Worm (Caenorhabditis elegans) whole organism, L1 larva: Measurements from ENCODE around the gene str-188.

ENCODE experiments used
- C34B4.2 ChIP-seq: sonication (generic microtip); optimal IDR thresholded peaks from 2 replicates; lab custom pipeline; 2017; ENCODE audit warnings: mild to moderate bottlenecking, missing genetic modification characterization, missing compliant biosample characterization
- F16B12.6 ChIP-seq: fragments of 150-350 bp; optimal IDR thresholded peaks from 2 replicates; lab custom pipeline; 2014; ENCODE audit warnings: missing biosample characterization, missing genetic modification characterization
- aha-1 ChIP-seq: fragments of 150-350 bp; optimal IDR thresholded peaks from 2 replicates; lab custom pipeline; 2014; ENCODE audit warnings: missing biosample characterization, missing genetic modification characterization
- alr-1 ChIP-seq: fragments of 200-800 bp; sonication (Bioruptor generic); optimal IDR thresholded peaks from 2 replicates; lab custom pipeline; 2018; ENCODE audit warnings: borderline replicate concordance, mild to moderate bottlenecking, missing genetic modification characterization, missing compliant biosample characterization
- ama-1 ChIP-seq: fragments of 150-350 bp; optimal IDR thresholded peaks from 2 replicates; lab custom pipeline; 2014
- blmp-1 ChIP-seq: fragments of 150-350 bp; optimal IDR thresholded peaks from 2 replicates; lab custom pipeline; 2014; ENCODE audit warnings: missing biosample characterization, missing genetic modification characterization
- ceh-63 ChIP-seq: fragments of 200-800 bp; sonication (Bioruptor generic); optimal IDR thresholded peaks from 2 replicates; lab custom pipeline; 2018; ENCODE audit warnings: mild to moderate bottlenecking, missing genetic modification characterization, missing compliant biosample characterization
- ceh-90 ChIP-seq: sonication (generic microtip); optimal IDR thresholded peaks from 2 replicates; lab custom pipeline; 2016; ENCODE audit warnings: missing genetic modification characterization, missing compliant biosample characterization
- ces-1 ChIP-seq: fragments of 150-350 bp; optimal IDR thresholded peaks from 2 replicates; lab custom pipeline; 2014; ENCODE audit warnings: missing biosample characterization, missing genetic modification reagents, missing genetic modification characterization
- dpl-1 ChIP-seq, 3 experiments: fragments of 150-350 bp in 2 of 3; sonication (generic microtip) in 1 of 3; optimal IDR thresholded peaks; 2 replicates each; lab custom pipeline; 2014 to 2017; ENCODE audit warnings: missing biosample characterization in 3 of 3, missing genetic modification characterization in 3 of 3, missing genetic modification reagents in 3 of 3
- egl-13 ChIP-seq: sonication (generic microtip); optimal IDR thresholded peaks from 2 replicates; lab custom pipeline; 2016; ENCODE audit warnings: missing genotype, missing genetic modification reagents, missing genetic modification characterization, missing compliant biosample characterization
- elt-2 ChIP-seq: sonication (generic microtip); optimal IDR thresholded peaks from 2 replicates; lab custom pipeline; 2016; ENCODE audit warnings: missing genetic modification characterization, mild to moderate bottlenecking, inconsistent platforms, missing compliant biosample characterization, missing genetic modification reagents
- ets-5 ChIP-seq: fragments of 200-800 bp; sonication (Bioruptor generic); IDR thresholded peaks from 2 replicates; pipeline ENCODE4 v1.3.6; 2022; ENCODE audit warnings: missing genetic modification characterization, missing compliant biosample characterization
- fkh-10 ChIP-seq: sonication (generic microtip); optimal IDR thresholded peaks from 2 replicates; lab custom pipeline; 2017; ENCODE audit warnings: missing biosample characterization, missing genetic modification reagents, missing genetic modification characterization
- fkh-4 ChIP-seq: sonication (generic microtip); optimal IDR thresholded peaks from 2 replicates; lab custom pipeline; 2016; ENCODE audit warnings: missing compliant biosample characterization, missing genetic modification characterization, borderline replicate concordance
- fos-1 ChIP-seq: fragments of 150-350 bp; optimal IDR thresholded peaks from 2 replicates; lab custom pipeline; 2014; ENCODE audit warnings: missing biosample characterization, missing genetic modification characterization
- grh-1 ChIP-seq: fragments of 200-800 bp; sonication (Bioruptor generic); IDR thresholded peaks from 2 replicates; pipeline ENCODE4 v1.3.6; 2022; ENCODE audit warnings: missing genetic modification reagents, missing genetic modification characterization, missing compliant biosample characterization
- hlh-4 ChIP-seq: sonication (generic microtip); optimal IDR thresholded peaks from 2 replicates; lab custom pipeline; 2016; ENCODE audit warnings: mild to moderate bottlenecking, missing genetic modification characterization, missing compliant biosample characterization
- jun-1 ChIP-seq: fragments of 150-350 bp; optimal IDR thresholded peaks from 2 replicates; lab custom pipeline; 2014; ENCODE audit warnings: missing biosample characterization, missing genetic modification reagents, missing genetic modification characterization
- lin-15B ChIP-seq: fragments of 150-350 bp; sonication (generic microtip); optimal IDR thresholded peaks from 3 replicates; lab custom pipeline; 2014; ENCODE audit warnings: missing biosample characterization, missing genetic modification characterization
- lin-35 ChIP-seq, 2 experiments: fragments of 150-350 bp; optimal IDR thresholded peaks; 2 replicates each; lab custom pipeline; 2014; ENCODE audit warnings: missing biosample characterization in 2 of 2, missing genetic modification characterization in 2 of 2, missing genetic modification reagents in 2 of 2
- lir-3 ChIP-seq: sonication (generic microtip); optimal IDR thresholded peaks from 2 replicates; lab custom pipeline; 2016; ENCODE audit warnings: mild to moderate bottlenecking, missing genetic modification characterization, moderate library complexity, missing compliant biosample characterization; ENCODE audit not compliant: poor library complexity
- lsy-2 ChIP-seq, 2 experiments: fragments of 150-350 bp; optimal IDR thresholded peaks; 2 replicates each; lab custom pipeline; 2014; ENCODE audit warnings: missing biosample characterization in 2 of 2, missing genetic modification characterization in 2 of 2
- mdl-1 ChIP-seq, 2 experiments: fragments of 150-350 bp; optimal IDR thresholded peaks; 2 replicates each; lab custom pipeline; 2014 to 2017; ENCODE audit warnings: missing biosample characterization in 2 of 2, missing genetic modification characterization in 2 of 2, inconsistent platforms in 1 of 2
- mef-2 ChIP-seq: fragments of 150-350 bp; optimal IDR thresholded peaks from 2 replicates; lab custom pipeline; 2014; ENCODE audit warnings: missing biosample characterization, missing genetic modification characterization
- mep-1 ChIP-seq: fragments of 150-350 bp; optimal IDR thresholded peaks from 2 replicates; lab custom pipeline; 2014; ENCODE audit warnings: missing biosample characterization, missing genetic modification characterization
- nhr-12 ChIP-seq: sonication (generic microtip); optimal IDR thresholded peaks from 2 replicates; lab custom pipeline; 2017; ENCODE audit warnings: missing biosample characterization, missing genetic modification characterization
- nhr-19 ChIP-seq: fragments of 200-800 bp; sonication (Bioruptor generic); conservative IDR thresholded peaks from 2 replicates; pipeline ENCODE4 v1.3.6; 2022; ENCODE audit warnings: missing genetic modification characterization, missing compliant biosample characterization
- nhr-20 ChIP-seq: sonication (generic microtip); optimal IDR thresholded peaks from 2 replicates; lab custom pipeline; 2016; ENCODE audit warnings: mild to moderate bottlenecking, missing genetic modification characterization, missing compliant biosample characterization
- nhr-84 ChIP-seq: sonication (generic microtip); optimal IDR thresholded peaks from 2 replicates; lab custom pipeline; 2017; ENCODE audit warnings: missing biosample characterization, missing genetic modification characterization
- pqm-1 ChIP-seq: sonication (generic microtip); optimal IDR thresholded peaks from 3 replicates; lab custom pipeline; 2017; ENCODE audit warnings: missing biosample characterization, missing genetic modification characterization
- sptf-1 ChIP-seq: fragments of 150-350 bp; optimal IDR thresholded peaks from 2 replicates; lab custom pipeline; 2014; ENCODE audit warnings: missing biosample characterization, missing genetic modification characterization
- swsn-7 ChIP-seq: sonication (generic microtip); optimal IDR thresholded peaks from 2 replicates; lab custom pipeline; 2016; ENCODE audit warnings: missing genetic modification characterization, missing compliant biosample characterization
- tlp-1 ChIP-seq: fragments of 150-350 bp; optimal IDR thresholded peaks from 2 replicates; lab custom pipeline; 2014; ENCODE audit warnings: missing biosample characterization, missing genetic modification characterization
- unc-30 ChIP-seq: sonication (generic microtip); optimal IDR thresholded peaks from 2 replicates; lab custom pipeline; 2017; ENCODE audit warnings: missing biosample characterization, missing genetic modification characterization
- unc-86 ChIP-seq: sonication (generic microtip); optimal IDR thresholded peaks from 2 replicates; lab custom pipeline; 2016; ENCODE audit warnings: missing genetic modification characterization, missing compliant biosample characterization
- unc-98 ChIP-seq: fragments of 200-800 bp; sonication (Bioruptor generic); IDR thresholded peaks from 2 replicates; pipeline ENCODE4 v1.3.6; 2022; ENCODE audit warnings: missing genetic modification characterization, missing compliant biosample characterization
- zag-1 ChIP-seq: fragments of 150-350 bp; optimal IDR thresholded peaks from 2 replicates; lab custom pipeline; 2014; ENCODE audit warnings: missing biosample characterization, missing genetic modification characterization
- zip-4 ChIP-seq: fragments of 200-800 bp; sonication (Bioruptor generic); optimal IDR thresholded peaks from 2 replicates; lab custom pipeline; 2018; ENCODE audit warnings: mild to moderate bottlenecking, missing genetic modification characterization, moderate library complexity, missing compliant biosample characterization
- ztf-11 ChIP-seq, 2 experiments: sonication (generic microtip); optimal IDR thresholded peaks; 2 replicates each; lab custom pipeline; 2016 to 2017; ENCODE audit warnings: missing genetic modification characterization in 2 of 2, missing biosample characterization in 1 of 2, missing compliant biosample characterization in 1 of 2

The str-188 gene

DNA sequence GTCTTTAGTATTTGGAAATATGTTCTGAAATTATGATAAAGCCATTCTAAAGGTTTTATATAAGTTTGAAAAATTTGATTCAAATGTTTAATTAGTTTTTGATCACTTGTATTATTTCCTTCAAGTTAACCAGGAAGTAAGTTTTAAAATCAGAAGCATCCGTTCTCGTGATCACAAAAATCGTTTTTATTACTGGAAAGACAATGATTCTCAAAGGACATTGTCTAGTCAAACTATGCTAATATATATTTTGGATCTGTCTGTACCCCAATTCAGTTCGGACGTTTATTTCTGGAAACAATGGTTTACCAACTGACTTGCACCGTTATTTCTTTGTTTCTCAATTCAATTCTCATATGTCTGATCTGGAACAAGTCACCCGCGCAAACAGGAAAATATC is at the start of gene str-188:
Gene str-188, plus strand, starts transcription at position 301 of the 400 bp plus-strand sequence.
- TF ChIP-seq fos-1: no peak
- TF ChIP-seq lin-15B (tag; lab: Kevin White, UChicago): no peak

DNA sequence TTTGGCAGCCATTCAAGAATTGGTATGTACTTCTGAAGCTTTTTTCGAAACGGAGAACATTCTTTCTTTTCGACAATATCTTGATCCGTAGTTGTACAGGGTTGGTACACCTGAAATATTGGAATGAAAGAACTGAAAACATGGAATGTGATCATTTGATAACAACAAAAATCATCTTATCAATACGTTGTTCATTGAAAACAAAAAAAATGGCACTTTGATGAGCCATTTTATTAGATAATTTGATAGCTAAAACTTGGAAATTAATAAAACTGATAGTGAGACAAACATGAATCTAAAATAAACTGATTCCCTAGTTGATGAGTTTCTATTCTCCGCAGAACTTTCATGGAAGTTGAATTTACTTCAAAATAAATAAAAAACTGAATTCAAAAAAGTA is 44.0 kb upstream of the str-188 start:
- no peak for TF ChIP-seq ets-5
- TF ChIP-seq elt-2 (tag; lab: Kevin White, UChicago): peak; percentile 49

DNA sequence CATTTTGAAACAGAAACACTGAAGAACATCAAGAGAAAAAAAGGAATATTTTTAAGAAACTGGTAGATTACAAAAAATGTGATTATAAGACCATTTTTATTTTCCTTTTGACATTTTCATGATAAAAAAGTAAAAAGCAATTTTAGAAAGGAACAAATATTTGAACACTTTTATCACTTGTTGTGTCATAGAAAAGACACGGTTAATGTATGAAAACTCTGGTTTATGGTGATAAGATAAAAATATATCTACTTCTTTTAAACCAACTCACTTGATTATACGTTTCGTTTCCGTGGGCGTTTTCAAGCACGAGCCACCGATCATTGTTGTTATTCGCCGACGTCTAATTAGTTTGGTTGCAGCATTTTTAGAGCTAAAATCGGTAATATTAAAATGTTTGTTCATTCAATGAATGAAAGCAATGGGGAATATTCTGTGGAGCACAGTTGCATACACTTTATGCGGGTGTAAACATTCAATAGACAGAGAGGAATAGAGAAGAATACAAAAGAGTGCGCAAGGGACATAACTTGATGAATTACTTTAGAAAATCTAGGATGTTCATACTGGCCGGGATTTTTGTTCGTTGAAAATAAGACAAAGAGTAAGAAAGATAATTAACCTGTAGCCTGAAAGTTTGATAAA is 43.2 kb upstream of the str-188 start, which contains the start of gene sulp-8:
Gene sulp-8, minus strand, starts transcription at position 469 of the 645 bp plus-strand sequence.
- no peak for TF ChIP-seq sptf-1 (tag; lab: Kevin White, UChicago)
- TF ChIP-seq lin-35 (GFP tag; optimal IDR thresholded peaks at IDR 0.05; lab: Kevin White, UChicago): peak in 1 of 2 experiments; percentile 13
- TF ChIP-seq zag-1 (tag; lab: Kevin White, UChicago): no peak
- TF ChIP-seq elt-2 (tag; lab: Kevin White, UChicago): peak; percentile 33
- TF ChIP-seq dpl-1 (GFP tag; optimal IDR thresholded peaks at IDR 0.05; lab: Kevin White, UChicago): peak in 1 of 3 experiments; percentile 12
- TF ChIP-seq egl-13 (tag; lab: Kevin White, UChicago): no peak
- TF ChIP-seq fkh-10 (GFP tag; lab: Kevin White, UChicago): no peak
- no peak for TF ChIP-seq hlh-4 (tag; lab: Kevin White, UChicago)
- TF ChIP-seq F16B12.6 (tag; lab: Kevin White, UChicago): no peak
- TF ChIP-seq tlp-1 (tag; lab: Kevin White, UChicago): no peak
- TF ChIP-seq nhr-19: no peak
- TF ChIP-seq ceh-90: no peak
- TF ChIP-seq unc-30: no peak
- TF ChIP-seq ztf-11 (tag; optimal IDR thresholded peaks at IDR 0.05; lab: Kevin White, UChicago): no peak
- no peak for TF ChIP-seq ces-1
- TF ChIP-seq swsn-7 (tag; lab: Kevin White, UChicago): no peak

DNA sequence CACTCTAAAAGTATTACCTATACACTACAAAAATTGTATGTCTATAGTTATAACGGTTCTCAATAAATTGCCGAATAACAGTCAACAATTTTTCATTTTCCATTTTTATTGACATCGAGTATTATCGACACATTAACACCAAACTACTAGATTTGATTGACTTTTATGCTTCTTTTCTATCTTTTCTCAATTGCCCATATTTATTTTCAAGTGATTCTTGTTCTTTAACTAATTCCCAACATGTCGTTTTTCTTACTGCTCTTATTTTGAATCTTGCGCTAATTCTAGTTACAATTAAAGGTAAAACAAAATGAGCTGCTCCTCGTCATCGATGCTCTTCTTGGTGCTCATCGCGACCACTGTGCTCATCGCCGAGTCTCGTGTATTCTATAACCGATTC is 38.5 kb upstream of the str-188 start, which contains the start of gene cthd-1:
Gene cthd-1, plus strand, starts transcription at position 301 of the 400 bp plus-strand sequence.
- no peak for TF ChIP-seq mdl-1 (tag; optimal IDR thresholded peaks at IDR 0.05; lab: Kevin White, UChicago)
- no peak for TF ChIP-seq nhr-12 (tag; lab: Kevin White, UChicago)
- no peak for TF ChIP-seq mep-1 (tag; lab: Kevin White, UChicago)
- no peak for TF ChIP-seq aha-1
- TF ChIP-seq fkh-4 (tag; lab: Kevin White, UChicago): no peak
- TF ChIP-seq grh-1 (GFP tag; lab: Robert Waterston, UW): no peak
- TF ChIP-seq unc-86 (tag; lab: Kevin White, UChicago): no peak
- TF ChIP-seq ama-1 (lab: Kevin White, UChicago): no peak
- no peak for TF ChIP-seq lir-3 (tag; lab: Kevin White, UChicago)
- no peak for TF ChIP-seq alr-1 (tag; lab: Kevin White, UChicago)
- TF ChIP-seq zip-4 (GFP tag; lab: Kevin White, UChicago): no peak
- no peak for TF ChIP-seq pqm-1 (tag; lab: Kevin White, UChicago)
- no peak for TF ChIP-seq nhr-84 (tag; lab: Kevin White, UChicago)
- no peak for TF ChIP-seq unc-30
- no peak for TF ChIP-seq nhr-19
- no peak for TF ChIP-seq blmp-1 (tag; lab: Kevin White, UChicago)

DNA sequence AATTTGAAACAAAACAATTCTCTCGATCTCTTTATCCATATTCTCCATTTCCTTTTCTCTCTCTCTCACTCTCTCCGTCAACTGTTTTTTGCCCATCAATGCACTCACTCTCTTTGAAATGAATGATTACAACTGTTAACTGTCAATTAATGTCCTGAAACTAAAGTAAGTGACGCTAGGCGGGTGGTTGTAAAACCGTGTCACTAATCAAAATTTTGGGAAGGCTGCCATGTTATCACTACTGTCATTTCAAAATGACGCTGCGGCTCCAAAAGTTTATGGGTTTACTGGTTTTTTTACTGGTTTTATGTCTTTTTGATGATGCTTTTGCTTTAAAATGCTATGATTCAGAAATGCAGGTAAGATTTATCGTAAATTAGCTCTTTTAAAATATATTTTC is 37.3 kb upstream of the str-188 start, which contains the start of gene ZK287.9:
Gene ZK287.9, plus strand, starts transcription at position 192 of the 400 bp plus-strand sequence.
- TF ChIP-seq ceh-63 (GFP tag; lab: Kevin White, UChicago) (no peak), lin-35 (GFP tag; optimal IDR thresholded peaks at IDR 0.05; lab: Kevin White, UChicago) (no peak), lsy-2 (tag; optimal IDR thresholded peaks at IDR 0.05; lab: Kevin White, UChicago) (no peak), unc-98 (no peak), sptf-1 (tag; lab: Kevin White, UChicago) (no peak), zag-1 (tag; lab: Kevin White, UChicago) (no peak), nhr-20 (tag; lab: Kevin White, UChicago) (no peak), mef-2 (tag; lab: Kevin White, UChicago) (no peak), C34B4.2 (no peak), jun-1 (tag; lab: Kevin White, UChicago) (no peak), blmp-1 (tag; lab: Kevin White, UChicago) (no peak), unc-30 (no peak)
- TF ChIP-seq, all 84 proteins: peak for 0
